Worm (Caenorhabditis elegans) whole organism, late embryonic: ENCODE measurements around the gene ver-4.

Experiments
- C38D4.7 ChIP-seq: fragments of 200-800 bp; sonication (Bioruptor generic); optimal IDR thresholded peaks from 2 replicates; lab custom pipeline; 2018; ENCODE audit warnings: mild to moderate bottlenecking, missing genetic modification characterization, moderate library complexity, missing compliant biosample characterization
- F13H6.1 ChIP-seq: sonication (generic microtip); optimal IDR thresholded peaks from 2 replicates; lab custom pipeline; 2016; ENCODE audit warnings: missing genetic modification characterization, missing compliant biosample characterization
- K02D7.2 ChIP-seq: sonication (generic microtip); optimal IDR thresholded peaks from 2 replicates; lab custom pipeline; 2017; ENCODE audit warnings: mild to moderate bottlenecking, missing genetic modification characterization, missing compliant biosample characterization
- T23F11.4 ChIP-seq: fragments of 200-800 bp; sonication (Bioruptor generic); optimal IDR thresholded peaks from 2 replicates; lab custom pipeline; 2018; ENCODE audit warnings: mild to moderate bottlenecking, missing genetic modification characterization, missing compliant biosample characterization
- Y22D7AL.16 ChIP-seq: sonication (generic microtip); optimal IDR thresholded peaks from 2 replicates; lab custom pipeline; 2016; ENCODE audit warnings: missing genetic modification characterization, missing compliant biosample characterization
- ahr-1 ChIP-seq: sonication (generic microtip); optimal IDR thresholded peaks from 2 replicates; lab custom pipeline; 2016; ENCODE audit warnings: missing genetic modification characterization, missing compliant biosample characterization
- ama-1 ChIP-seq: fragments of 150-350 bp; optimal IDR thresholded peaks from 2 replicates; lab custom pipeline; 2014
- ceh-18 ChIP-seq: sonication (generic microtip); optimal IDR thresholded peaks from 2 replicates; lab custom pipeline; 2016; ENCODE audit warnings: missing genetic modification characterization, missing compliant biosample characterization
- ceh-19 ChIP-seq: fragments of 200-800 bp; sonication (Bioruptor generic); optimal IDR thresholded peaks from 2 replicates; lab custom pipeline; 2018; ENCODE audit warnings: mild to moderate bottlenecking, missing genetic modification characterization, missing compliant biosample characterization
- ceh-31 ChIP-seq: sonication (generic microtip); optimal IDR thresholded peaks from 2 replicates; lab custom pipeline; 2016; ENCODE audit warnings: missing genetic modification characterization, missing compliant biosample characterization
- ceh-48 ChIP-seq: sonication (generic microtip); optimal IDR thresholded peaks from 2 replicates; lab custom pipeline; 2016; ENCODE audit warnings: missing genetic modification characterization, inconsistent platforms, missing compliant biosample characterization
- ceh-6 ChIP-seq: fragments of 200-800 bp; sonication (Bioruptor generic); optimal IDR thresholded peaks from 2 replicates; lab custom pipeline; 2018; ENCODE audit warnings: mild to moderate bottlenecking, missing genetic modification characterization, missing compliant biosample characterization
- ceh-9 ChIP-seq: sonication (generic microtip); optimal IDR thresholded peaks from 2 replicates; lab custom pipeline; 2016; ENCODE audit warnings: mild to moderate bottlenecking, missing genetic modification characterization, inconsistent platforms, missing compliant biosample characterization
- dmd-4 ChIP-seq: sonication (generic microtip); optimal IDR thresholded peaks from 2 replicates; lab custom pipeline; 2016; ENCODE audit warnings: borderline replicate concordance, missing genetic modification characterization, missing compliant biosample characterization
- elt-2 ChIP-seq: sonication (generic microtip); optimal IDR thresholded peaks from 2 replicates; lab custom pipeline; 2016; ENCODE audit warnings: missing genetic modification reagents, missing genetic modification characterization, missing compliant biosample characterization
- ets-4 ChIP-seq: sonication (generic microtip); optimal IDR thresholded peaks from 2 replicates; lab custom pipeline; 2016; ENCODE audit warnings: missing genetic modification characterization, missing compliant biosample characterization
- fax-1 ChIP-seq: sonication (generic microtip); optimal IDR thresholded peaks from 2 replicates; lab custom pipeline; 2016; ENCODE audit warnings: missing genotype, missing genetic modification characterization, missing compliant biosample characterization
- fkh-10 ChIP-seq: fragments of 150-350 bp; optimal IDR thresholded peaks from 2 replicates; lab custom pipeline; 2014; ENCODE audit warnings: missing biosample characterization, missing genetic modification reagents, missing genetic modification characterization
- gmeb-2 ChIP-seq: sonication (generic microtip); optimal IDR thresholded peaks from 2 replicates; lab custom pipeline; 2016; ENCODE audit warnings: missing genetic modification characterization, inconsistent platforms, missing compliant biosample characterization
- hlh-6 ChIP-seq: sonication (generic microtip); optimal IDR thresholded peaks from 2 replicates; lab custom pipeline; 2016; ENCODE audit warnings: missing genotype, missing genetic modification characterization, missing compliant biosample characterization
- hlh-8 ChIP-seq: sonication (generic microtip); optimal IDR thresholded peaks from 2 replicates; lab custom pipeline; 2016; ENCODE audit warnings: missing genotype, missing genetic modification characterization, missing compliant biosample characterization
- mec-3 ChIP-seq: sonication (generic microtip); optimal IDR thresholded peaks from 2 replicates; lab custom pipeline; 2016; ENCODE audit warnings: borderline replicate concordance, missing genetic modification characterization, missing compliant biosample characterization
- nfya-1 ChIP-seq: sonication (generic microtip); optimal IDR thresholded peaks from 2 replicates; lab custom pipeline; 2017; ENCODE audit warnings: missing genetic modification characterization, mild to moderate bottlenecking, missing compliant biosample characterization, antibody characterized with exemption, moderate library complexity
- npax-4 ChIP-seq: sonication (generic microtip); optimal IDR thresholded peaks from 2 replicates; lab custom pipeline; 2016; ENCODE audit warnings: missing genetic modification characterization, missing compliant biosample characterization
- odd-2 ChIP-seq: sonication (generic microtip); optimal IDR thresholded peaks from 2 replicates; lab custom pipeline; 2017; ENCODE audit warnings: antibody characterized with exemption, mild to moderate bottlenecking, missing genetic modification characterization, missing compliant biosample characterization
- pat-9 ChIP-seq: fragments of 200-800 bp; sonication (Bioruptor generic); optimal IDR thresholded peaks from 2 replicates; lab custom pipeline; 2018; ENCODE audit warnings: mild to moderate bottlenecking, missing genetic modification characterization, moderate library complexity, missing compliant biosample characterization
- pax-1 ChIP-seq: fragments of 150-350 bp; optimal IDR thresholded peaks from 2 replicates; lab custom pipeline; 2014; ENCODE audit warnings: missing biosample characterization, missing genetic modification characterization
- pha-2 ChIP-seq: sonication (generic microtip); optimal IDR thresholded peaks from 2 replicates; lab custom pipeline; 2017; ENCODE audit warnings: mild to moderate bottlenecking, missing genetic modification characterization, missing compliant biosample characterization
- pha-4 ChIP-seq: fragments of 150-350 bp; optimal IDR thresholded peaks from 2 replicates; lab custom pipeline; 2018; ENCODE audit warnings: missing biosample characterization, missing genetic modification reagents, missing genetic modification characterization
- ref-2 ChIP-seq: sonication (generic microtip); optimal IDR thresholded peaks from 2 replicates; lab custom pipeline; 2016; ENCODE audit warnings: missing genetic modification characterization, missing compliant biosample characterization
- rnt-1 ChIP-seq: sonication (generic microtip); optimal IDR thresholded peaks from 2 replicates; lab custom pipeline; 2016; ENCODE audit warnings: missing genetic modification characterization, missing compliant biosample characterization
- sdc-2 ChIP-seq: sonication (generic microtip); optimal IDR thresholded peaks from 2 replicates; lab custom pipeline; 2016; ENCODE audit warnings: missing genotype, missing genetic modification characterization, missing compliant biosample characterization
- sox-2 ChIP-seq: fragments of 200-800 bp; sonication (Bioruptor generic); IDR thresholded peaks from 2 replicates; pipeline ENCODE4 v1.3.6; 2022; ENCODE audit warnings: missing genetic modification reagents, missing genetic modification characterization, missing compliant biosample characterization
- sox-4 ChIP-seq: sonication (generic microtip); optimal IDR thresholded peaks from 2 replicates; lab custom pipeline; 2017; ENCODE audit warnings: mild to moderate bottlenecking, missing genetic modification characterization, inconsistent platforms, missing compliant biosample characterization
- tbx-2 ChIP-seq: sonication (generic microtip); optimal IDR thresholded peaks from 2 replicates; lab custom pipeline; 2016; ENCODE audit warnings: missing genetic modification characterization, missing compliant biosample characterization
- tbx-7 ChIP-seq: sonication (generic microtip); optimal IDR thresholded peaks from 2 replicates; lab custom pipeline; 2016; ENCODE audit warnings: missing genotype, missing genetic modification characterization, missing compliant biosample characterization
- unc-3 ChIP-seq, 2 experiments: fragments of 200-800 bp in 1 of 2; sonication (Bioruptor generic) in 1 of 2; sonication (generic microtip) in 1 of 2; conservative IDR thresholded peaks in 1 of 2; optimal IDR thresholded peaks in 1 of 2; 2 replicates each; pipeline versions ENCODE4 v1.3.6 to Lab custom; 2016 to 2022; ENCODE audit warnings: missing compliant biosample characterization in 2 of 2, missing genetic modification characterization in 2 of 2, missing genetic modification reagents in 1 of 2
- unc-42 ChIP-seq: sonication (generic microtip); optimal IDR thresholded peaks from 2 replicates; lab custom pipeline; 2016; ENCODE audit warnings: missing genotype, missing genetic modification characterization, missing compliant biosample characterization
- unc-55 ChIP-seq: sonication (generic microtip); optimal IDR thresholded peaks from 2 replicates; lab custom pipeline; 2017; ENCODE audit warnings: missing biosample characterization, missing genetic modification reagents, missing genetic modification characterization
- unc-86 ChIP-seq: sonication (generic microtip); optimal IDR thresholded peaks from 2 replicates; lab custom pipeline; 2016; ENCODE audit warnings: missing genetic modification characterization, missing compliant biosample characterization
- ztf-16 ChIP-seq: sonication (generic microtip); optimal IDR thresholded peaks from 2 replicates; lab custom pipeline; 2017; ENCODE audit warnings: missing genetic modification characterization, missing compliant biosample characterization

Gene ver-4

DNA sequence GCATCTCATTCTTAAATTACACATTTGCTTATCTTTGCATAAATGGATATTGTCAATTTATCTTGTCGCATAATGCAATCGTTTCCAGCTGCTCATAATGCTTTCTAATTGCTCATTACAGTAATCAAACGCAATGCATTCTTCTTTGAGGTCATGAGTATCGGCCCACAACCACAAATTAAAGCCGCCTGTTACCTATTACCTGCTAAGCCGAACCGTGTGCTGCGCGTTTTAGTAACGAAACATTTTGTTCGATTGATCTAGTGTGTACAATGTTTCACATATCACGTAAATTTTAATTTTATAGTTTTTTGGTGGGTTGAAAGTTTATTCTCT is 51.8 kb downstream of the ver-4 start:
- TF ChIP-seq odd-2 (no peak), ceh-31 (peak; percentile 6), C38D4.7 (GFP tag; lab: Kevin White, UChicago) (no peak), pha-2 (tag; lab: Kevin White, UChicago) (no peak), sox-4 (no peak), pax-1 (no peak)

DNA sequence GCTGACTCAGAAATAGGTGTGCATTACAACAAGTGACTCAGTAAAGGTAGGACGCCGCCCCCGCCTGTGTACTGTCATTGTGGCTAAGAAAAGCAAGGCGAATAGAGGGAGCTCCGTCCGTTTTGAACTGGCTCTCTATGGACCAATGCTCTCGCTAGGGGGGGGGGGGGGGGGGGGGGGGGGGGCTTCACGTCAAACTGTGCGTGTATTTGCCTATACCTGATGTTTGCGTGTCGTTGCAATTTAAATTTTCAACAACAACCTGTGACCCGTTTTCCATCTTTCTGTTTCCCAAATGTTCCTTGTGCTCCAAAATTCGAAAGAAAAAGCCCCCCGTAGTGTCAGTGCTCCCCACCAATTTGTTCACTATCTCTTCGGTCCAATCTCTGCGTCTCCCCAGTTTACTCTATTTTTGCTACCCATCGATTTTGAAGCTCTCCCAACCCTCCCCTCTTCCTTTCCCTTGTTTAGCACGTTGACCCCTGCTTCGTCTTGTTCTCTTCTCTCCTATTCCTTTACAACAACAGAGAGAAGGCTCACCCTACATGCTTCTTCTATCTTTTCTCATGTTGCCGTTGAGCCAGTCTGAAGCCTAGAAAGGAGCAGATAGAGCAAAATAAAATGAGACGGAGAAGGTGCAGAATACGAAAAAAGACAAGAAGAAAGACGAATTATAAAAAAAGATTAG is 52.4 kb downstream of the ver-4 start:
- TF ChIP-seq ama-1 (lab: Kevin White, UChicago) (peak; percentile 28), ztf-16 (tag; lab: Kevin White, UChicago) (no peak), Y22D7AL.16 (tag; lab: Kevin White, UChicago) (no peak), tbx-2 (tag; lab: Kevin White, UChicago) (peak; percentile 12), hlh-6 (peak; percentile 44), ref-2 (tag; lab: Kevin White, UChicago) (peak; percentile 13), nfya-1 (tag; lab: Kevin White, UChicago) (peak; percentile 41), ceh-48 (tag; lab: Kevin White, UChicago) (peak; percentile 73), F13H6.1 (tag; lab: Kevin White, UChicago) (no peak), fax-1 (tag; lab: Kevin White, UChicago) (no peak), fkh-10 (GFP tag; lab: Kevin White, UChicago) (no peak), ceh-18 (tag; lab: Kevin White, UChicago) (peak; percentile 13), mec-3 (tag; lab: Kevin White, UChicago) (no peak), ets-4 (no peak), gmeb-2 (tag; lab: Kevin White, UChicago) (no peak), T23F11.4 (GFP tag; lab: Kevin White, UChicago) (no peak), ceh-31 (peak; percentile 58), unc-42 (tag; lab: Kevin White, UChicago) (peak; percentile 46), dmd-4 (tag; lab: Kevin White, UChicago) (peak; percentile 4), ceh-19 (no peak), ceh-9 (tag; lab: Kevin White, UChicago) (no peak), sox-4 (no peak), unc-55 (GFP tag; lab: Kevin White, UChicago) (peak; percentile 52)

DNA sequence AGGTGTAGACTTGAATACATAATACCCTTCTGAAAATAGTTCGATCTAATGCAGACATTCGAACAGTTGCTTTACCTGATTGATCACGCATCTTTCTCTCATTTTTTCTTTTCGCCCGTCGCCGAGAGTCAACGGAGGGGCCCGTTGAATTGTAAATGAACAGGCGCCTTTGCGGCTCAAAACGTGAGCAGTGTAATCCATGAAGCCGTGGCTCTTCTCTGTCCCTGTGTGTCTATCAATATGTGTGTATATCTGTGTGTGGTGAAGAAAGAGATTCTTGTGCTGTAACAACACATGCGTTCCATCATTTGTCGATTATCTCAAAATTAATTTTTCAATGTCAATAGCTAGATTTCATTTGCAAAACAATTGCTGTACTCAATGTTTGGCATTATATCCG is 53.4 kb downstream of the ver-4 start:
- no peak for TF ChIP-seq ahr-1 (tag; lab: Kevin White, UChicago)
- no peak for TF ChIP-seq T23F11.4 (GFP tag; lab: Kevin White, UChicago)
- no peak for TF ChIP-seq C38D4.7 (GFP tag; lab: Kevin White, UChicago)
- no peak for TF ChIP-seq ets-4
- TF ChIP-seq unc-86 (tag; lab: Kevin White, UChicago) = no peak
- no peak for TF ChIP-seq K02D7.2 (tag; lab: Kevin White, UChicago)
- no peak for TF ChIP-seq sox-4
- peak; percentile 70 for TF ChIP-seq unc-55 (GFP tag; lab: Kevin White, UChicago)
- TF ChIP-seq mec-3 (tag; lab: Kevin White, UChicago) = no peak
- TF ChIP-seq pat-9 (tag; lab: Kevin White, UChicago) = peak; percentile 70
- no peak for TF ChIP-seq sdc-2 (tag; lab: Kevin White, UChicago)
- no peak for TF ChIP-seq unc-42 (tag; lab: Kevin White, UChicago)
- no peak for TF ChIP-seq ceh-6 (GFP tag; lab: Kevin White, UChicago)
- no peak for TF ChIP-seq unc-3 (GFP tag; conservative IDR thresholded peaks at IDR 0.05; lab: Robert Waterston, UW)
- no peak for TF ChIP-seq unc-3 (tag; optimal IDR thresholded peaks at IDR 0.05; lab: Kevin White, UChicago)
- no peak for TF ChIP-seq hlh-6
- TF ChIP-seq sox-2 = no peak
- peak; percentile 57 for TF ChIP-seq ceh-18 (tag; lab: Kevin White, UChicago)
- no peak for TF ChIP-seq dmd-4 (tag; lab: Kevin White, UChicago)
- TF ChIP-seq elt-2 (tag; lab: Kevin White, UChicago) = no peak
- no peak for TF ChIP-seq npax-4 (tag; lab: Kevin White, UChicago)
- no peak for TF ChIP-seq tbx-2 (tag; lab: Kevin White, UChicago)
- no peak for TF ChIP-seq hlh-8 (tag; lab: Kevin White, UChicago)
- no peak for TF ChIP-seq tbx-7 (tag; lab: Kevin White, UChicago)
- peak; percentile 84 for TF ChIP-seq rnt-1 (tag; lab: Kevin White, UChicago)
- peak; percentile 16 for TF ChIP-seq nfya-1 (tag; lab: Kevin White, UChicago)
- no peak for TF ChIP-seq pha-4 (tag; lab: Kevin White, UChicago)
- TF ChIP-seq, all 69 proteins: peak for 5
